Worm (Caenorhabditis elegans): ENCODE measurements around the gene ZK829.1.

ce11 chrIV:11913295-11913940 is 28.8 kb downstream of the ZK829.1 start:
- TF ChIP-seq ama-1 (optimal IDR thresholded peaks at IDR 0.05), result no peak
- TF ChIP-seq ama-1 (GFP tag; optimal IDR thresholded peaks at IDR 0.05), result no peak
- no peak for TF ChIP-seq ztf-6 (GFP tag; IDR thresholded peaks at IDR 0.05)
- peak; percentile 35 for TF ChIP-seq lin-54 (GFP tag; optimal IDR thresholded peaks at IDR 0.05)
- TF ChIP-seq nhr-27 (tag; optimal IDR thresholded peaks at IDR 0.05), result no peak
- TF ChIP-seq snpc-4 (GFP tag; optimal IDR thresholded peaks at IDR 0.05), result no peak
- no peak for TF ChIP-seq snpc-4 (tag; optimal IDR thresholded peaks at IDR 0.05)
- no peak for TF ChIP-seq chd-7 (tag; optimal IDR thresholded peaks at IDR 0.05)
- TF ChIP-seq unc-130 (GFP tag; optimal IDR thresholded peaks at IDR 0.05), result no peak
- no peak for TF ChIP-seq nhr-120 (GFP tag; IDR thresholded peaks at IDR 0.05)
- no peak for TF ChIP-seq T07F8.4 (tag; optimal IDR thresholded peaks at IDR 0.05)
- TF ChIP-seq dpl-1 (GFP tag; optimal IDR thresholded peaks at IDR 0.05), result no peak
- TF ChIP-seq egl-18 (GFP tag; IDR thresholded peaks at IDR 0.05), result no peak
- TF ChIP-seq F57C9.4 (tag; optimal IDR thresholded peaks at IDR 0.05), result no peak
